Fruit fly (Drosophila melanogaster) whole organism: Measurements from ENCODE around the gene CG31109.

Experiments
- CG8478 ChIP-seq: fragments of >200 bp; optimal IDR thresholded peaks from 2 replicates; lab custom pipeline; 2018; ENCODE audit warnings: inconsistent platforms
- Dll ChIP-seq: fragments of >200 bp; optimal IDR thresholded peaks from 2 replicates; lab custom pipeline; 2017
- pan ChIP-seq: fragments of >200 bp; optimal IDR thresholded peaks from 2 replicates; lab custom pipeline; 2017
- psq ChIP-seq: fragments of >200 bp; optimal IDR thresholded peaks from 2 replicates; lab custom pipeline; 2017
- usp ChIP-seq: fragments of >200 bp; optimal IDR thresholded peaks from 2 replicates; lab custom pipeline; 2017; ENCODE audit warnings: missing biosample characterization, missing genetic modification characterization, mixed read lengths

DNA sequence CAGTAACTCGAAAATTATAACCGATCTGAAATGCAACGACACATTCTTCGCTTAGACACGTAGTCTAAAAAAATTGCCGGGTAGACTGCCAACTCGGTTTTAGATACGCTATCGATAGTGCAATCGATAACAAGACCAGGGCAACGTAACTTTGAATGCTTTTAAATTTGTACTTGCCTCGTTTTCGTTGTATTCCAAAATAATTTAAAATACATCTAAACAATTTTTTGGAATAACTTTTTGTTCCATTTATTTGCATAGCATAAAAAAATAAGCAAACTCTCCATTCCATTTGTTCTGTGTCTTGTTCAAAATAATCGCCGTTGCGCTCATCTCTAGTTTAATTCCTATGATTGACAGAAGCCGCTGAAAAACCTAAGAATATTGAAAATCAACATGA is 15.1 kb upstream of the CG31109 start, which contains the start of the genes Stt3B and CG11839:
- TF ChIP-seq usp (GFP tag; lab: Kevin White, UChicago) (no peak), psq (lab: Kevin White, UChicago) (no peak), CG8478 (lab: Kevin White, UChicago) (no peak), pan (lab: Kevin White, UChicago) (no peak), Dll (lab: Kevin White, UChicago) (no peak)
